Fruit fly (Drosophila melanogaster): ENCODE data around the gene smp-30.

smp-30 gene

dm6 chr3R:14721942-14722939 lies 28.8 kb downstream of the smp-30 start:
- TF ChIP-seq psq (optimal IDR thresholded peaks at IDR 0.05) (no peak), Sin3A (optimal IDR thresholded peaks at IDR 0.05) (no peak), Myc (optimal IDR thresholded peaks at IDR 0.05) (no peak), insv (optimal IDR thresholded peaks at IDR 0.05) (no peak), ttk (optimal IDR thresholded peaks at IDR 0.05) (no peak), h (optimal IDR thresholded peaks at IDR 0.05) (no peak)

DNA sequence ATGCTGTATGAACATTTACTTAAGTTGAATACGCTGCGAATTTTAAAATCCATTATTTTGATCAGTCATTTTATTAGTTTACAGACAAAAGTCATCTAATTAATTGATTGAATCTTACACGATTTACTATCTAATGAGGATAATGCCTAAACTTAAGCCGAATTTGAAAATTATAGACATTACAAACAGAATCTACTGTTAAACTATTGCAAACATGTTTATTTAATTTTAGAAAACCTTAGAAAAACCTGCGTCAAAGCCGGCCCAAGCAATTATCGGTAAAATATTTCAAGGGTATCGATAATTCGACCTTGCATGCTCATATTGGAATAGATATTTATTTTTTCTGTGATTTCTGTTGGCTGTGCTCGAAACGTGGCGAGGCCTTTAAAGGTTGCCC lies 30.2 kb downstream of the smp-30 start:
- TF ChIP-seq h (optimal IDR thresholded peaks at IDR 0.05) = no peak
- TF ChIP-seq insv (optimal IDR thresholded peaks at IDR 0.05) = no peak
- no peak for TF ChIP-seq psq (optimal IDR thresholded peaks at IDR 0.05)
- TF ChIP-seq Myc (optimal IDR thresholded peaks at IDR 0.05) = no peak
- TF ChIP-seq ttk (optimal IDR thresholded peaks at IDR 0.05) = no peak
- TF ChIP-seq Sin3A (optimal IDR thresholded peaks at IDR 0.05) = no peak

DNA sequence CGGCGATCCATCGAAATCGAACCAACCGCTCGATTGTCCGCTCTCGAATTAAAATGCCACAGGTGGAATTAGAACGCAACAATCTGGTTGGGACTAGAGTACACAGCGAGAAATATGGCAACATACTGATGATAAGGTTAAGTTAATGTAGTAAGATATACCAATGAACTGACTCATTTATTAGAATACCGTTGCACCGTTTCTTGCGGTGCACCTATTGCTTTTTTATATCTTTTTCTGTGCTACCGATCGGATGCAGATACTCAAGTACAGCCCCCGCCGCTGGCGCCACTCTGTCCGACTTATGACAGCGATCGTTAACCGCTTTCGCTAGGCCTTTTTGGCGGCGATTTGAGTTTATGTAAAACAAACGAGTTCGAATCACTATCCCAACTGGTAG lies 30.9 kb downstream of the smp-30 start:
- no peak for TF ChIP-seq h (optimal IDR thresholded peaks at IDR 0.05)
- no peak for TF ChIP-seq psq (optimal IDR thresholded peaks at IDR 0.05)
- no peak for TF ChIP-seq insv (optimal IDR thresholded peaks at IDR 0.05)
- TF ChIP-seq Myc (optimal IDR thresholded peaks at IDR 0.05) = no peak
- no peak for TF ChIP-seq ttk (optimal IDR thresholded peaks at IDR 0.05)
- no peak for TF ChIP-seq Sin3A (optimal IDR thresholded peaks at IDR 0.05)

DNA sequence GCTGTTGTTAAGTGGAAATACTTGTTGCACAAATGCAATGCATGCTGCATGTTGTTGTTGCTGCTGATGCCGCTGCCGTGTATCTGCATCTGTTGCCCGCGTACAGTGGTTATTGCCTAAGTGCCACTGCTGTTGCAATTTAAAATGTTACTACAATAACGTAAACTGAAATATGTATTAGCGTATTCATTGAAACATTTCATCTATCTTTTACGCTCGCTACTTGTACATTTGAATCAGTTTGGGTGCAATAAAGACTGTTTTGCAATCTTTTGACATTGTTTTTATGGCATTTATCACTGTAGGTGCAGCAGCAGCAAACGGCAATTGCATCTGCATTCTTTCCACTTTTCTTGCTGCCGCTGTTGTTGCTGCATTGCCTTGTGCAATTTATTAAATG lies 31.7 kb downstream of the smp-30 start:
- no peak for TF ChIP-seq psq (optimal IDR thresholded peaks at IDR 0.05)

DNA sequence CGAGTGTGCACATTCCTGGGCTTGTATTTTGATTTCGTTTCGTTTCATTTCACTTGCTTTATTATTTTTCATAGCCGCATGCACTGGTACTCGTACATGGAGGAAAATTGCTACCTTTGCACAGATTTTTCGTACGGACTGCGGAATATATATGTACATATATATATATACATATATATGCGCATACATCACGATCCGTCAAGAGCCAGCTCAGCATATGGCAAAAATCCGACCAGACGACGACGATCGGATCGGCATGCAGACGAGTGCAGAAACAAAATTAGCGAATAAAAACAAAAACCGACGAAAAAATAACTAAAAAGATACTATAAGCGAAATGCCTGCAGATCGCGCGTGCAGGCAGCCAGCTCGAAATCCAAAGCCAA lies 33.3 kb downstream of the smp-30 start:
- TF ChIP-seq Myc (optimal IDR thresholded peaks at IDR 0.05) = no peak
- no peak for TF ChIP-seq h (optimal IDR thresholded peaks at IDR 0.05)
- TF ChIP-seq ttk (optimal IDR thresholded peaks at IDR 0.05) = no peak
- TF ChIP-seq psq (optimal IDR thresholded peaks at IDR 0.05) = no peak
- TF ChIP-seq insv (optimal IDR thresholded peaks at IDR 0.05) = no peak
- TF ChIP-seq Sin3A (optimal IDR thresholded peaks at IDR 0.05) = no peak

- no peak for TF ChIP-seq Myc (optimal IDR thresholded peaks at IDR 0.05)
- TF ChIP-seq psq (optimal IDR thresholded peaks at IDR 0.05) = no peak
- no peak for TF ChIP-seq insv (optimal IDR thresholded peaks at IDR 0.05)
- TF ChIP-seq Sin3A (optimal IDR thresholded peaks at IDR 0.05) = no peak
Observed at dm6 chr3R:14717076-14717711, 33.9 kb downstream of the smp-30 start.

DNA sequence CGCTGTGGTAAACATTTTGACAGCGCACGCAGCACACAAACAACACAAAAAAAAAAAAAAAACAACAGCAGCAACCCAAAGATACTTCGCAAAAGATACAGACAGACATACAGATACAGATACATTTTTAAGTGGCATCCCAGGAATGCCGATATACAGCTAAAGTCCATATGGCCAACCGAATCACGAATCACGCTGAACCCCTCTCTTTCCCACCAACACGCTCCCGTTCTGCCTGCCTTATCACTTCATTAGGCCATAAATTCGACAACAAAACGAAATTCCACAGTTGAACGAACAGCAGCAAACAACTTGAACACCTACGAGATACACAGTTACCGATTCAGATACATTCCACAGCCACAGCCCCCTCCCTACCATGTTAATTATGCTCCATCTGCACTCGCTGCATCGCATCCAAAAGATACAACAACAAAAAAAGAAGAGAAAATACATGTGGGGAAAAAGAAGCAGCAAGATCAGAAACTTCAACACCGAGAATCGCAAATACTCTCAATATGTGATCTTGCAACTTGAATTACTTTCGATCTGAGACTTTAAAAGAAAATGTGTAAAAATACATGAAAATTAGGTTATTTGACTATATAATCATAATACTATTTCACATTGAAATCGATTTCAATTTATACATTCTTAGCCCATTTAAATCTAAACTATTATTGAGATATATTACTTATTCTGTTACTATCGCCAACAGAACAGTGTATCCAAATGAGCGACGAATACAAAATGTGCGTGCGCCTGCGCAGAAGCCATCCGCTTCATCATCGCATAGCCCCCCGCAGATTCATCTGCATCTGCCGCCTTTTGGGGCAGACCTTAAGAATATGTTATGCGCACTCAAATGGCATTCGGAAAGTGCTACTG lies 34.6 kb downstream of the smp-30 start:
- no peak for TF ChIP-seq insv (optimal IDR thresholded peaks at IDR 0.05)
- TF ChIP-seq Myc (optimal IDR thresholded peaks at IDR 0.05) = no peak
- TF ChIP-seq psq (optimal IDR thresholded peaks at IDR 0.05) = no peak
- TF ChIP-seq h (optimal IDR thresholded peaks at IDR 0.05) = no peak
- no peak for TF ChIP-seq Sin3A (optimal IDR thresholded peaks at IDR 0.05)
- no peak for TF ChIP-seq ttk (optimal IDR thresholded peaks at IDR 0.05)

DNA sequence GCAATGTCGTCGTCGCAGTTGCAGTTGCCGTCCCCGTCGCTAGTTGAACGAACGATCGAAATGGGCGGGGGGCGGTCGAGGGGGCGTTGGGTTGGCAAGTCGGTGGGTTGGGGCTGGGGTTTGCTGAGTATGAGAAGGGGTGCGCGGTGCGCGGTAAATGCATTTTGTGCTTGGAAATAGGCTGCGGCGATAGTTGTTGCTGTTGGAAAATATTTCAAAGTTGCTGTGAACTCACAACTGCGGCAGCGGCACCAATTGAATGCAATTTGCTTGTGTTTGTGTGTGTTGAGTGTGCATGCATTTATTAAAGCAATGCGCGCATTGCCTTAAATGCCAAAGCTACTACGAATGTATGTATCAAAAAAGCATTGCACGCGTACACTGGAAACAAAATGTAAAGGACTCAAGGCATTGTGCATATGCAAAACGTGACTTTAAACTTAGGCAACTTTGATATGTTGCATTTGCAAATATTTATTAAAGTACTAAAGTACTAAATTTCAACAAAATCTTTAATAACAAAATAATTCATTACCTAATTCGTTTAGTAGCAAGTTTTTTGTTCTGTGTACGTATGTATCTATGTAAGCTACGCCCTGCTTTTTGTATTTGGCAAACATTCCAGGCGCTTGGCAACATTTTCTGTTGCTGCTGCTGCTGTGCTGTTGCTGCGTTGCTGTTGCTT lies 36.0 kb downstream of the smp-30 start:
- no peak for TF ChIP-seq insv (optimal IDR thresholded peaks at IDR 0.05)
- TF ChIP-seq ttk (optimal IDR thresholded peaks at IDR 0.05) = no peak
- TF ChIP-seq h (optimal IDR thresholded peaks at IDR 0.05) = no peak
- TF ChIP-seq psq (optimal IDR thresholded peaks at IDR 0.05) = no peak
- no peak for TF ChIP-seq Sin3A (optimal IDR thresholded peaks at IDR 0.05)
- TF ChIP-seq Myc (optimal IDR thresholded peaks at IDR 0.05) = no peak

DNA sequence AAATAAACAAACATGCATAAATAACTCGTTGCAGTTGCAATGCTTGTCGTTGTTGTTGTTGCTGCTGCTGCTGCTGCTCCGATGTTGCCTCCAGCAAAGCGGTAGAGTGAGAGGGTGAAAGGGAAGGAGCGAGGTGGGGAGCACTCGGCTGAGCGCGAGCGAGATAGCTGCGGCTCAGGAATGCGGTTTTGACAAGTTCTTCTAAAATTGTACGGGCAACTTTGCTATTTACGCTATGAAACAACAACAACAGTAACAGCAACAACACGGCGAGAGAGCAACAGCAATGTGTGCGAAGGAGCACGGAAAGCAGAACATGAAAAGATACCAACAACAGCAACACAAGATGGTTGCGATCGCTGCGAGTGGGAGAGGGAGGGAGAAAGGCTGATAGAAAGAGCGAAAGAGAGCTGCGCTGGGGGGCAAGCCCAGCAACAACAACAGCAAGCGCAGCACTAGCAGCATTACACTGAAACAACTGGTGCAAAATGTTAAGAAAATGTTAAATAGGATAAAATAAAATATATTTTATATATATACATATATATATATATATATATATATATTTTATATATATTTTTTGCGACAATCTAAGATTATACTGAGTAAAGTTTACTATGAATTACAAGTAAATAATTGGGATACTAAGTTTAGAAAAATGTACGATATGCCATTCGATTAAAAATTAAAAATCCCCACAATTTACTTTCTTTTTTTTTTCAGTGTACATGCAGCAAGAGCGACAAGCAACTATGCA lies 36.7 kb downstream of the smp-30 start:
- TF ChIP-seq psq (optimal IDR thresholded peaks at IDR 0.05) = no peak
- TF ChIP-seq Sin3A (optimal IDR thresholded peaks at IDR 0.05) = no peak
- TF ChIP-seq Myc (optimal IDR thresholded peaks at IDR 0.05) = no peak
- TF ChIP-seq insv (optimal IDR thresholded peaks at IDR 0.05) = no peak
- TF ChIP-seq h (optimal IDR thresholded peaks at IDR 0.05) = no peak
- TF ChIP-seq ttk (optimal IDR thresholded peaks at IDR 0.05) = no peak

DNA sequence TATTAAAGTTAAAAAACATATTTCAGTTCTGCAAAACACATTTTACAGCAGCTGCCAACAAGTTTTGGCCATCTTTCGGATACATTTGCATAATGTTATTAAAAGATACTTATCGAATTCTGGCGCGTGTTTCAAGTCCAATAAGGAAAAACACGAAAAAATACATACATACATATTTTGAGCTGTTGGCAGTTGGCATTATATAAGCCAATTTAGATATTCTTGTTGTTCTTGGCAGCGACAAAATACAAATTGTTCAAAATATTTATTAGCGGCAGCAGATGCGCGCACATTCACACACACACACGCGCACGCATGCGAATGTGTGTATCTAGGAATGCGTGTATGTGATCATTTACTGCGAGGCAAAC lies 37.3 kb downstream of the smp-30 start:
- no peak for TF ChIP-seq insv (optimal IDR thresholded peaks at IDR 0.05)
- TF ChIP-seq ttk (optimal IDR thresholded peaks at IDR 0.05) = no peak
- no peak for TF ChIP-seq psq (optimal IDR thresholded peaks at IDR 0.05)
- TF ChIP-seq Myc (optimal IDR thresholded peaks at IDR 0.05) = no peak
- TF ChIP-seq Sin3A (optimal IDR thresholded peaks at IDR 0.05) = no peak
- TF ChIP-seq h (optimal IDR thresholded peaks at IDR 0.05) = no peak
